Worm (Caenorhabditis elegans) whole organism, mixed stage, embryonic: ENCODE measurements around the gene C13A2.9.

Experiments used
- drap-1 ChIP-seq: fragments of 200-800 bp; sonication (Bioruptor generic); optimal IDR thresholded peaks from 3 replicates; lab custom pipeline; 2018; ENCODE audit warnings: mild to moderate bottlenecking, missing genetic modification characterization, missing compliant biosample characterization
- mab-5 ChIP-seq: fragments of 150-350 bp; optimal IDR thresholded peaks from 2 replicates; lab custom pipeline; 2014; ENCODE audit warnings: missing biosample characterization, missing genetic modification characterization
- nhr-237 ChIP-seq: fragments of 150-350 bp; optimal IDR thresholded peaks from 2 replicates; lab custom pipeline; 2014; ENCODE audit warnings: missing biosample characterization, missing genetic modification characterization
- snpc-4 ChIP-seq: fragments of 150-350 bp; optimal IDR thresholded peaks from 2 replicates; lab custom pipeline; 2014; ENCODE audit warnings: missing biosample characterization, missing genetic modification characterization
- tbx-8 ChIP-seq: fragments of 200-800 bp; sonication (Bioruptor generic); optimal IDR thresholded peaks from 2 replicates; lab custom pipeline; 2018; ENCODE audit warnings: mild to moderate bottlenecking, missing genetic modification characterization, moderate library complexity, missing compliant biosample characterization
- unc-120 ChIP-seq: sonication (generic microtip); optimal IDR thresholded peaks from 2 replicates; lab custom pipeline; 2017; ENCODE audit warnings: missing genetic modification characterization, missing compliant biosample characterization; ENCODE audit not compliant: poor library complexity, severe bottlenecking

DNA sequence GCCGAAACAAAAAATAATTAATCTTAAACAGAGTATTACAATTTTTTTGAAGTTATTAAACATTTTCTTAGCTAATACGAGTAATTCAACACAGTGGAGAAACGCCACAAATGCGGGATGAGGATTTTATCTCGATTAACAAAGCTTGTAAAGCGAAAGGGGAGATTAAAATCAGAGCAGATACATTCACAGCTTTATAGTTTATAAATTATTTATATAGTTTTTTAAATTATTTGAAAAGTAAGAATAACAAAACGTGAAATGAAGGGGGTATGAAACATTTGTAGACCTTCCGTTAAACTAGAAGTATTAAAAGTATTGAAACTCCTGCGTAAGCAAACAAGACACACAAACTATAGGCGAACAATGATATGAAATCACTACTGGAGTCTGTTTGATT lies 8.8 kb downstream of the C13A2.9 start, which contains the start of gene C05C8.8:
- TF ChIP-seq mab-5 (tag; lab: Kevin White, UChicago): no peak
- no peak for TF ChIP-seq tbx-8 (GFP tag; lab: Kevin White, UChicago)
- no peak for TF ChIP-seq snpc-4
- no peak for TF ChIP-seq drap-1 (GFP tag; lab: Kevin White, UChicago)
- no peak for TF ChIP-seq unc-120
- no peak for TF ChIP-seq nhr-237 (tag; lab: Kevin White, UChicago)
